Worm (Caenorhabditis elegans) whole organism, midembryonic: Measurements from ENCODE around the gene srab-3.

Experiments used
- T22C8.4 ChIP-seq: fragments of 200-800 bp; sonication (Bioruptor generic); IDR thresholded peaks from 2 replicates; pipeline ENCODE4 v1.3.6; 2022; ENCODE audit warnings: missing genetic modification characterization, missing compliant biosample characterization
- cog-1 ChIP-seq: sonication (generic microtip); optimal IDR thresholded peaks from 2 replicates; lab custom pipeline; 2016; ENCODE audit warnings: missing genetic modification characterization, missing compliant biosample characterization
- flt-1 ChIP-seq: fragments of 200-800 bp; sonication (Bioruptor generic); IDR thresholded peaks from 2 replicates; pipeline ENCODE4 v1.3.6; 2022; ENCODE audit warnings: missing genetic modification characterization, missing compliant biosample characterization
- klf-2 ChIP-seq: fragments of 200-800 bp; sonication (Bioruptor generic); conservative IDR thresholded peaks from 2 replicates; pipeline ENCODE4 v1.3.6; 2022; ENCODE audit warnings: missing genetic modification reagents, missing genetic modification characterization, missing compliant biosample characterization
- ref-1 ChIP-seq: fragments of 200-800 bp; sonication (Bioruptor generic); conservative IDR thresholded peaks from 2 replicates; pipeline ENCODE4 v1.3.6; 2022; ENCODE audit warnings: missing genetic modification reagents, missing genetic modification characterization, missing compliant biosample characterization
- ztf-29 ChIP-seq: fragments of 200-800 bp; sonication (Bioruptor generic); IDR thresholded peaks from 2 replicates; pipeline ENCODE4 v1.3.6; 2022; ENCODE audit warnings: missing genetic modification reagents, missing genetic modification characterization, missing compliant biosample characterization

ce11 chrV:5144541-5144940 lies 36.8 kb upstream of the srab-3 start, which contains the start of gene F14F9.2:
- TF ChIP-seq T22C8.4 (GFP tag; lab: Robert Waterston, UW), result no peak
- TF ChIP-seq flt-1, result no peak
- TF ChIP-seq ref-1 (GFP tag; lab: Robert Waterston, UW), result no peak
- TF ChIP-seq ztf-29, result no peak
- no peak for TF ChIP-seq klf-2 (GFP tag; lab: Robert Waterston, UW)
- no peak for TF ChIP-seq cog-1 (tag; lab: Kevin White, UChicago)
